Fruit fly (Drosophila melanogaster): ENCODE results near the gene CG9281.

The CG9281 gene

dm6 chrX:15740288-15740726, 30.0 kb upstream of the CG9281 start (continued):
- TF ChIP-seq nmo (GFP tag; optimal IDR thresholded peaks at IDR 0.05) (peak; percentile 53), nerfin-1 (tag; optimal IDR thresholded peaks at IDR 0.05) (peak; percentile 19), kah (GFP tag; optimal IDR thresholded peaks at IDR 0.05) (peak; percentile 23), CG7928 (GFP tag; optimal IDR thresholded peaks at IDR 0.05) (peak; percentile 15), CG3407 (GFP tag; optimal IDR thresholded peaks at IDR 0.05) (no peak), bsh (GFP tag; optimal IDR thresholded peaks at IDR 0.05) (peak; percentile 5 to 66), Fer3 (tag; optimal IDR thresholded peaks at IDR 0.05) (peak; percentile 87), CG18476 (GFP tag; optimal IDR thresholded peaks at IDR 0.05) (no peak), Dip3 (GFP tag; optimal IDR thresholded peaks at IDR 0.05) (peak; percentile 57), Bteb2 (GFP tag; optimal IDR thresholded peaks at IDR 0.05) (peak; percentile 52), run (tag; optimal IDR thresholded peaks at IDR 0.05) (no peak), mld (GFP tag; IDR thresholded peaks at IDR 0.05; ENCODE audit: partially characterized antibody) (no peak), CG33213 (GFP tag; optimal IDR thresholded peaks at IDR 0.05) (peak; percentile 28), CG13296 (GFP tag; optimal IDR thresholded peaks at IDR 0.05) (peak; percentile 83), otp (GFP tag; IDR thresholded peaks at IDR 0.05) (peak; percentile 62; the same call in 1 of the 3 replicates), CG30403 (GFP tag; optimal IDR thresholded peaks at IDR 0.05) (peak; percentile 67), gro (GFP tag; optimal IDR thresholded peaks at IDR 0.05) (peak; percentile 87), Chrac-16 (GFP tag; optimal IDR thresholded peaks at IDR 0.05) (peak; percentile 63), cas (GFP tag; IDR thresholded peaks at IDR 0.05) (peak; percentile 73), tin (GFP tag; optimal IDR thresholded peaks at IDR 0.05) (peak; percentile 49), CG6254 (GFP tag; optimal IDR thresholded peaks at IDR 0.05) (peak; percentile 0), ara (GFP tag; IDR thresholded peaks at IDR 0.05) (peak; percentile 53; the same call in 1 of the 2 replicates), pum (GFP tag; optimal IDR thresholded peaks at IDR 0.05) (peak; percentile 35), CG9609 (GFP tag; optimal IDR thresholded peaks at IDR 0.05) (peak; percentile 42), E2f1 (GFP tag; IDR thresholded peaks at IDR 0.05) (peak; percentile 72), CG12219 (GFP tag; optimal IDR thresholded peaks at IDR 0.05) (peak; percentile 67), CG15073 (GFP tag; optimal IDR thresholded peaks at IDR 0.05) (no peak), CG12155 (GFP tag; optimal IDR thresholded peaks at IDR 0.05) (peak; percentile 41), Tbp (GFP tag; optimal IDR thresholded peaks at IDR 0.05) (no peak), CG7372 (GFP tag; IDR thresholded peaks at IDR 0.05) (peak; percentile 57; the same call in 1 of the 2 replicates), luna (GFP tag; optimal IDR thresholded peaks at IDR 0.05) (no peak), insv (GFP tag; optimal IDR thresholded peaks at IDR 0.05) (peak in 1 of 2 experiments; percentile 27), CG8359 (GFP tag; optimal IDR thresholded peaks at IDR 0.05; ENCODE audit: borderline replicate concordance) (no peak), CG11504 (tag; optimal IDR thresholded peaks at IDR 0.05) (peak; percentile 74), CG11696 (GFP tag; IDR thresholded peaks at IDR 0.05) (peak; percentile 64), CrebB (tag; optimal IDR thresholded peaks at IDR 0.05) (peak; percentile 50), corto (GFP tag; optimal IDR thresholded peaks at IDR 0.05) (peak; percentile 22), unc-4 (GFP tag; IDR thresholded peaks at IDR 0.05; ENCODE audit: partially characterized antibody) (no peak), CTCF (GFP tag; optimal IDR thresholded peaks at IDR 0.05) (no peak), CG10543 (GFP tag; optimal IDR thresholded peaks at IDR 0.05) (peak; percentile 80), Bdp1 (GFP tag; optimal IDR thresholded peaks at IDR 0.05) (no peak), CG7556 (GFP tag; optimal IDR thresholded peaks at IDR 0.05) (peak; percentile 66), CG9932 (GFP tag; IDR thresholded peaks at IDR 0.05) (peak; percentile 87), CG13287 (GFP tag; IDR thresholded peaks at IDR 0.05; ENCODE audit: partially characterized antibody) (no peak), CG8765 (GFP tag; IDR thresholded peaks at IDR 0.05) (no peak), schlank (tag; optimal IDR thresholded peaks at IDR 0.05) (peak; percentile 79), stc (GFP tag; IDR thresholded peaks at IDR 0.05) (peak; percentile 78), H2.0 (GFP tag; IDR thresholded peaks at IDR 0.05) (0 out of 2 replicates have a peak, but pooled peaks have one; percentile 33), ERR (GFP tag; optimal IDR thresholded peaks at IDR 0.05) (peak; percentile 26), dpn (GFP tag; optimal IDR thresholded peaks at IDR 0.05) (peak; percentile 54 to 65), CG2875 (GFP tag; optimal IDR thresholded peaks at IDR 0.05) (peak; percentile 1)

All from whole organism, embryonic.